Fruit fly (Drosophila melanogaster) whole organism, wandering third instar larva: Measurements from ENCODE around the gene CG13713.
A peak's percentile ranks its signal among the peaks of the same experiment; 100 is the strongest.

Experiments
- CrebA ChIP-seq: fragments of 200-800 bp; sonication (Bioruptor generic); optimal IDR thresholded peaks from 2 replicates; lab custom pipeline; 2016; ENCODE audit warnings: missing biosample characterization, mild to moderate bottlenecking, missing genetic modification characterization, borderline replicate concordance
- Dfd ChIP-seq: fragments of >200 bp; optimal IDR thresholded peaks from 2 replicates; lab custom pipeline; 2017; ENCODE audit warnings: missing biosample characterization, missing genetic modification characterization
- Dif ChIP-seq: fragments of 200-275, 200-300 bp; sonication (Bioruptor generic); optimal IDR thresholded peaks from 2 replicates; lab custom pipeline; 2018; ENCODE audit warnings: missing biosample characterization, missing genetic modification characterization; ENCODE audit not compliant: partially characterized antibody
- Hr78 ChIP-seq: fragments of >200 bp; optimal IDR thresholded peaks from 2 replicates; lab custom pipeline; 2017; ENCODE audit warnings: missing biosample characterization, missing genetic modification characterization
- Jra ChIP-seq: sonication (Bioruptor generic); optimal IDR thresholded peaks from 2 replicates; lab custom pipeline; 2016; ENCODE audit warnings: missing biosample characterization, missing genetic modification characterization
- OdsH ChIP-seq: fragments of 200-800 bp; sonication (Bioruptor generic); optimal IDR thresholded peaks from 2 replicates; lab custom pipeline; 2016; ENCODE audit warnings: missing biosample characterization, mild to moderate bottlenecking, missing genetic modification characterization
- foxo ChIP-seq, 2 experiments: fragments of 200-800 bp; sonication (Bioruptor generic); optimal IDR thresholded peaks; 2 replicates in 1 of 2; 3 replicates in 1 of 2; lab custom pipeline; 2016 to 2017; ENCODE audit warnings: missing biosample characterization in 2 of 2, missing genetic modification characterization in 2 of 2
- fru ChIP-seq: fragments of 200-800 bp; sonication (Bioruptor generic); optimal IDR thresholded peaks from 3 replicates; lab custom pipeline; 2016; ENCODE audit warnings: missing biosample characterization, mild to moderate bottlenecking, missing genetic modification characterization
- pan ChIP-seq: fragments of >200 bp; optimal IDR thresholded peaks from 2 replicates; lab custom pipeline; 2017

dm6 chr3L:4692177-4693134, 4.9 kb upstream of the CG13713 start, which contains the start of gene RhoGEF64C:
- TF ChIP-seq Dfd (GFP tag; lab: Kevin White, UChicago): no peak
- TF ChIP-seq foxo (GFP tag; optimal IDR thresholded peaks at IDR 0.05; lab: Kevin White, UChicago): no peak
- no peak for TF ChIP-seq Jra (GFP tag; lab: Kevin White, UChicago)
- TF ChIP-seq fru (GFP tag; lab: Kevin White, UChicago): no peak
- TF ChIP-seq OdsH (GFP tag; lab: Kevin White, UChicago): no peak
- TF ChIP-seq CrebA (GFP tag; lab: Kevin White, UChicago): no peak
- no peak for TF ChIP-seq pan
- TF ChIP-seq Hr78: no peak
- TF ChIP-seq Dif (GFP tag; lab: Kevin White, UChicago): peak; percentile 44
